Worm (Caenorhabditis elegans) whole organism, L3 larva: ENCODE results near the gene srh-138.

ENCODE experiments used
- aly-2 ChIP-seq: fragments of 150-350 bp; optimal IDR thresholded peaks from 2 replicates; lab custom pipeline; 2014; ENCODE audit warnings: missing biosample characterization, missing genetic modification characterization
- ceh-28 ChIP-seq: fragments of 150-350 bp; optimal IDR thresholded peaks from 2 replicates; lab custom pipeline; 2014; ENCODE audit warnings: missing biosample characterization, missing genetic modification reagents, missing genetic modification characterization
- egl-27 ChIP-seq: sonication (generic microtip); optimal IDR thresholded peaks from 4 replicates; lab custom pipeline; 2017; ENCODE audit warnings: missing biosample characterization, missing genetic modification reagents, missing genetic modification characterization
- elt-2 ChIP-seq: sonication (generic microtip); optimal IDR thresholded peaks from 2 replicates; lab custom pipeline; 2016; ENCODE audit warnings: missing genetic modification reagents, mild to moderate bottlenecking, missing genetic modification characterization, missing compliant biosample characterization
- elt-3 ChIP-seq, 3 experiments: fragments of 150-350 bp in 1 of 3; sonication (generic microtip) in 2 of 3; optimal IDR thresholded peaks; 2 replicates in 2 of 3; 4 replicates in 1 of 3; lab custom pipeline; 2014 to 2017; ENCODE audit warnings: missing biosample characterization in 3 of 3, missing genetic modification characterization in 3 of 3
- eor-1 ChIP-seq, 2 experiments: fragments of 150-350 bp; optimal IDR thresholded peaks; 2 replicates each; lab custom pipeline; 2014 to 2018; ENCODE audit warnings: missing biosample characterization in 2 of 2, missing genetic modification characterization in 2 of 2
- fkh-2 ChIP-seq: fragments of 150-350 bp; optimal IDR thresholded peaks from 2 replicates; lab custom pipeline; 2014; ENCODE audit warnings: missing biosample characterization, missing genetic modification reagents, missing genetic modification characterization
- fos-1 ChIP-seq: fragments of 150-350 bp; optimal IDR thresholded peaks from 2 replicates; lab custom pipeline; 2014; ENCODE audit warnings: missing biosample characterization, missing genetic modification characterization
- hmg-11 ChIP-seq: sonication (generic microtip); optimal IDR thresholded peaks from 2 replicates; lab custom pipeline; 2016; ENCODE audit warnings: missing genetic modification characterization, missing compliant biosample characterization
- jun-1 ChIP-seq: fragments of 150-350 bp; optimal IDR thresholded peaks from 2 replicates; lab custom pipeline; 2014; ENCODE audit warnings: missing biosample characterization, missing genetic modification reagents, missing genetic modification characterization
- lin-15B ChIP-seq: fragments of 150-350 bp; optimal IDR thresholded peaks from 2 replicates; lab custom pipeline; 2014; ENCODE audit warnings: missing biosample characterization, missing genetic modification characterization
- lsy-12 ChIP-seq: sonication (generic microtip); optimal IDR thresholded peaks from 2 replicates; lab custom pipeline; 2016; ENCODE audit warnings: mild to moderate bottlenecking, missing genetic modification characterization, missing compliant biosample characterization
- nfya-1 ChIP-seq: sonication (generic microtip); optimal IDR thresholded peaks from 2 replicates; lab custom pipeline; 2017; ENCODE audit warnings: missing genetic modification characterization, mild to moderate bottlenecking, missing compliant biosample characterization, antibody characterized with exemption, moderate library complexity; ENCODE audit not compliant: insufficient read depth
- nhr-11 ChIP-seq: fragments of 150-350 bp; optimal IDR thresholded peaks from 2 replicates; lab custom pipeline; 2014; ENCODE audit warnings: missing biosample characterization, missing genetic modification characterization
- nhr-12 ChIP-seq: fragments of 150-350 bp; optimal IDR thresholded peaks from 2 replicates; lab custom pipeline; 2014; ENCODE audit warnings: missing biosample characterization, missing genetic modification characterization
- nhr-237 ChIP-seq: fragments of 150-350 bp; optimal IDR thresholded peaks from 2 replicates; lab custom pipeline; 2014; ENCODE audit warnings: missing biosample characterization, missing genetic modification characterization
- nhr-25 ChIP-seq: sonication (generic microtip); optimal IDR thresholded peaks from 2 replicates; lab custom pipeline; 2017; ENCODE audit warnings: missing biosample characterization, missing genetic modification characterization
- nhr-28 ChIP-seq: fragments of 150-350 bp; optimal IDR thresholded peaks from 2 replicates; lab custom pipeline; 2014; ENCODE audit warnings: missing biosample characterization, missing genetic modification characterization
- nhr-43 ChIP-seq: sonication (generic microtip); optimal IDR thresholded peaks from 2 replicates; lab custom pipeline; 2016; ENCODE audit warnings: mild to moderate bottlenecking, missing genetic modification characterization, missing compliant biosample characterization; ENCODE audit not compliant: poor library complexity, severe bottlenecking
- nhr-67 ChIP-seq: fragments of 150-350 bp; optimal IDR thresholded peaks from 2 replicates; lab custom pipeline; 2014; ENCODE audit warnings: missing biosample characterization, missing genetic modification characterization
- nhr-76 ChIP-seq: fragments of 150-350 bp; sonication (generic microtip); optimal IDR thresholded peaks from 5 replicates; lab custom pipeline; 2014; ENCODE audit warnings: missing biosample characterization, missing genetic modification characterization
- nhr-77 ChIP-seq: fragments of 150-350 bp; optimal IDR thresholded peaks from 2 replicates; lab custom pipeline; 2014; ENCODE audit warnings: missing biosample characterization, missing genetic modification characterization
- pha-4 ChIP-seq: fragments of 150-350 bp; optimal IDR thresholded peaks from 2 replicates; lab custom pipeline; 2014; ENCODE audit warnings: missing biosample characterization, missing genetic modification reagents, missing genetic modification characterization
- pqm-1 ChIP-seq: fragments of 150-350 bp; optimal IDR thresholded peaks from 2 replicates; lab custom pipeline; 2017; ENCODE audit warnings: missing biosample characterization, missing genetic modification characterization, inconsistent platforms
- skn-1 ChIP-seq: fragments of 150-350 bp; optimal IDR thresholded peaks from 2 replicates; lab custom pipeline; 2014; ENCODE audit warnings: missing biosample characterization, missing genetic modification characterization
- snpc-4 ChIP-seq: fragments of 150-350 bp; optimal IDR thresholded peaks from 2 replicates; lab custom pipeline; 2014; ENCODE audit warnings: missing biosample characterization, missing genetic modification characterization
- tbx-2 ChIP-seq: sonication (generic microtip); optimal IDR thresholded peaks from 2 replicates; lab custom pipeline; 2016; ENCODE audit warnings: mild to moderate bottlenecking, missing genetic modification characterization, missing compliant biosample characterization
- zag-1 ChIP-seq: fragments of 150-350 bp; optimal IDR thresholded peaks from 2 replicates; lab custom pipeline; 2014; ENCODE audit warnings: missing biosample characterization, missing genetic modification characterization
- ztf-11 ChIP-seq: fragments of 150-350 bp; optimal IDR thresholded peaks from 2 replicates; lab custom pipeline; 2014; ENCODE audit warnings: missing biosample characterization, missing genetic modification characterization
- ztf-4 ChIP-seq: fragments of 150-350 bp; optimal IDR thresholded peaks from 2 replicates; lab custom pipeline; 2014; ENCODE audit warnings: missing biosample characterization, missing genetic modification characterization

srh-138 gene

ce11 chrV:16503164-16503563, 32.3 kb upstream of the srh-138 start, which contains the start of gene F36D3.14:
Gene F36D3.14 (minus strand): TSS chrV:16503264.
- TF ChIP-seq aly-2 (tag; lab: Kevin White, UChicago) (no peak), lin-15B (tag; lab: Kevin White, UChicago) (no peak), tbx-2 (tag; lab: Kevin White, UChicago) (no peak), jun-1 (tag; lab: Kevin White, UChicago) (no peak), nhr-11 (no peak), egl-27 (tag; lab: Kevin White, UChicago) (no peak)

ce11 chrV:16499006-16499405, 28.2 kb upstream of the srh-138 start, which contains the start of gene F36D3.1:
Gene F36D3.1 (plus strand): TSS chrV:16499352.
- TF ChIP-seq ceh-28 (tag; lab: Kevin White, UChicago) (peak; percentile 36), elt-2 (tag; lab: Kevin White, UChicago) (peak; percentile 19), eor-1 (tag; optimal IDR thresholded peaks at IDR 0.05; lab: Kevin White, UChicago) (no peak), ztf-11 (no peak), lin-15B (tag; lab: Kevin White, UChicago) (peak; percentile 64), nfya-1 (tag; lab: Kevin White, UChicago) (peak; percentile 70), pha-4 (tag; lab: Kevin White, UChicago) (peak; percentile 58), snpc-4 (tag; lab: Kevin White, UChicago) (peak; percentile 70), nhr-43 (tag; lab: Kevin White, UChicago) (no peak), zag-1 (tag; lab: Kevin White, UChicago) (no peak), skn-1 (tag; lab: Kevin White, UChicago) (peak; percentile 15), hmg-11 (tag; lab: Kevin White, UChicago) (peak; percentile 22)

- TF ChIP-seq nhr-77 (tag; lab: Kevin White, UChicago) (no peak), nhr-25 (tag; lab: Kevin White, UChicago) (no peak), elt-3 (tag; optimal IDR thresholded peaks at IDR 0.05; lab: Kevin White, UChicago) (no peak), lin-15B (tag; lab: Kevin White, UChicago) (no peak)
Observed at ce11 chrV:16497504-16497903, 26.7 kb upstream of the srh-138 start, which contains the start of gene srh-136. Gene srh-136 (minus strand): TSS chrV:16497596.

ce11 chrV:16494359-16494758, 23.5 kb upstream of the srh-138 start, which contains the start of gene comt-2:
Gene comt-2 (minus strand): TSS chrV:16494489.
- TF ChIP-seq pqm-1 (tag; lab: Kevin White, UChicago): peak; percentile 63
- TF ChIP-seq nhr-67 (tag; lab: Kevin White, UChicago): no peak
- no peak for TF ChIP-seq lin-15B (tag; lab: Kevin White, UChicago)
- peak; percentile 88 for TF ChIP-seq elt-2 (tag; lab: Kevin White, UChicago)
- no peak for TF ChIP-seq nhr-12 (tag; lab: Kevin White, UChicago)
- no peak for TF ChIP-seq fkh-2 (tag; lab: Kevin White, UChicago)

- TF ChIP-seq elt-3 (tag; optimal IDR thresholded peaks at IDR 0.05; lab: Kevin White, UChicago): no peak
- TF ChIP-seq lsy-12 (tag; lab: Kevin White, UChicago): no peak
- no peak for TF ChIP-seq eor-1 (tag; optimal IDR thresholded peaks at IDR 0.05; lab: Kevin White, UChicago)
- no peak for TF ChIP-seq nhr-237 (tag; lab: Kevin White, UChicago)
- no peak for TF ChIP-seq ztf-4 (tag; lab: Kevin White, UChicago)
- TF ChIP-seq nhr-77 (tag; lab: Kevin White, UChicago): no peak
- no peak for TF ChIP-seq nhr-76 (tag; lab: Kevin White, UChicago)
- TF ChIP-seq nhr-28 (tag; lab: Kevin White, UChicago): no peak
- TF ChIP-seq fos-1: no peak
- TF ChIP-seq ztf-11: no peak
- TF ChIP-seq, all 47 proteins: peak for 0
Observed at ce11 chrV:16488172-16488571, 17.4 kb upstream of the srh-138 start, which contains the start of gene sqst-4. Gene sqst-4 (plus strand): TSS chrV:16488472.

- peak; percentile 10 for TF ChIP-seq elt-2 (tag; lab: Kevin White, UChicago)
- no peak for TF ChIP-seq hmg-11 (tag; lab: Kevin White, UChicago)
Observed at ce11 chrV:16487474-16487873, 16.7 kb upstream of the srh-138 start, which contains the start of gene Y32B12A.5. Gene Y32B12A.5 (minus strand): TSS chrV:16487574.
